Worm (Caenorhabditis elegans): ENCODE data around the gene F40G9.14.

ce11 chrIII:140904-141303 is 36.7 kb downstream of the F40G9.14 start, which contains the start of gene fbxb-81:
- TF ChIP-seq ama-1 (optimal IDR thresholded peaks at IDR 0.05) (no peak), tra-4 (tag; optimal IDR thresholded peaks at IDR 0.05) (no peak), ceh-13 (GFP tag; optimal IDR thresholded peaks at IDR 0.05) (no peak), pes-1 (GFP tag; IDR thresholded peaks at IDR 0.05) (no peak), hmg-4 (GFP tag; optimal IDR thresholded peaks at IDR 0.05) (no peak), aly-1 (tag; optimal IDR thresholded peaks at IDR 0.05) (no peak), ets-7 (tag; optimal IDR thresholded peaks at IDR 0.05) (no peak)
